Worm (Caenorhabditis elegans) whole organism, L4/young adult: Measurements from ENCODE around the gene Y38E10A.22.

Experiments
- W03F9.2 ChIP-seq: fragments of 150-350 bp; optimal IDR thresholded peaks from 2 replicates; lab custom pipeline; 2014; ENCODE audit warnings: missing biosample characterization, missing genetic modification characterization
- dao-5 ChIP-seq: sonication (generic microtip); optimal IDR thresholded peaks from 2 replicates; lab custom pipeline; 2016; ENCODE audit warnings: missing genotype, missing genetic modification characterization, moderate library complexity, missing compliant biosample characterization
- him-1 ChIP-seq: sonication (generic microtip); optimal IDR thresholded peaks from 2 replicates; lab custom pipeline; 2016; ENCODE audit warnings: missing genotype, missing genetic modification reagents, missing genetic modification characterization, missing compliant biosample characterization

Y38E10A.22 gene

DNA sequence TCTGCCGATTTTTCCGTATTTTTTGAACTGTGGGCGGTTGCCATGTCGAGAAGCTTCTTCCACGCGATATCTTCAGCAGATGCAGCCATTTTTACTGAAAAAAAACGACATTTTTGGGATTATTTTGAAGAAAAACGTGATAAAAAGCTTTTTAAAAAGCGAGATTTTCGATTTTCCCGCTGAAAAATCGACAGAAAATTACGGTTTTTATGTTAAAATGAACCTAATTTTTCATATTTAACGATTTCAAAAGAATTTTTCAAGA, at the start of gene Y38E10A.22:
Y38E10A.22 (minus strand) TSS at position 101 of the 265 bp plus-strand sequence.
- TF ChIP-seq dao-5 (no peak), W03F9.2 (tag; lab: Kevin White, UChicago) (no peak), him-1 (tag; lab: Kevin White, UChicago) (no peak)

DNA sequence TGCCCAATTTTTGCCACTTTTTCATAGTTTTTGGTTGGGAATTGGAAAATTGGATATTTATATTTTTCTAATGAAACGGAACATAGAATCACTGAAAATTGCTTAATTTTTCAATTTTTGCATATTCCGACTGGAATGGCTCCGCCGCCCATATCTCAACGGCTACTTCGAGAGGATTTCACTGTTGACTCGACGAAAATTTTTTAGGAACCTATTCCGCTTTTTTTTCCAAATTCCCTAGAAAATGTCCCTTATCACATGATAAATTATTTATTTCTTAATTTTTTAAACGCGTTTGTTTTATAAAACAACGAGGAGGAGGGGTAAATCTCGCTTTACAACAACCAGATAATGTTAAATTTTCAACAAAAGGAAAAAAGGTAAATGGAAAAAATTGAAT, 49.1 kb upstream of the Y38E10A.22 start:
- TF ChIP-seq W03F9.2 (tag; lab: Kevin White, UChicago) = no peak
- TF ChIP-seq dao-5 = no peak
- TF ChIP-seq him-1 (tag; lab: Kevin White, UChicago) = no peak

DNA sequence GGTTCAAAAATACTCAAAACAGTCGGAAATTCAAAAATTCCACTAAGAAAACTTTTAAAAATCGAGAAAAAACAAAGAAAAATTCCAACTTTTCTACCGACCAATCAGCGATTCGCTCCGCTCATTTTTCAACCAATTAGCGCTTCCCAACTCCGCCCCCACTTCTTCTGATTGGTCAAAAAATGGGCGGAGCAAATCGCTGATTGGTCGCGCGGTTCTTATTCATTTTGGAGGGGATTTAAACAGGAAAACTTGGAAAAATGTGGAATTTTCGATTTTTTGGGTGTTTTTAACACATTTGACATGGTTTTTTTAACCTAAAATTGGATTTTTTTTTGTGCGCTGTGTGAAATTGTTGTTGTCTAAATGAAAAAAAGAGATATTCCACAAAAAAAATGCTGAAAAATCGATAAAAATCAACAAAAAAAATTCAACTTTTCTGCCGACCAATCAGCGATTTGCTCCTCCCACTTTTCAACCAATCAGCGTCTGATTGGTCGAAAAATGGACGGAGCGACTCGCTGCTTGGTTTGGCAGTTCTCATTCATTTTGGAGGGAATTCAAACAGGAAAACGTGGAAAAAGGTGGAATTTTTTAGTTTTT, 45.2 kb upstream of the Y38E10A.22 start:
- TF ChIP-seq W03F9.2 (tag; lab: Kevin White, UChicago) (no peak), him-1 (tag; lab: Kevin White, UChicago) (no peak), dao-5 (no peak)

DNA sequence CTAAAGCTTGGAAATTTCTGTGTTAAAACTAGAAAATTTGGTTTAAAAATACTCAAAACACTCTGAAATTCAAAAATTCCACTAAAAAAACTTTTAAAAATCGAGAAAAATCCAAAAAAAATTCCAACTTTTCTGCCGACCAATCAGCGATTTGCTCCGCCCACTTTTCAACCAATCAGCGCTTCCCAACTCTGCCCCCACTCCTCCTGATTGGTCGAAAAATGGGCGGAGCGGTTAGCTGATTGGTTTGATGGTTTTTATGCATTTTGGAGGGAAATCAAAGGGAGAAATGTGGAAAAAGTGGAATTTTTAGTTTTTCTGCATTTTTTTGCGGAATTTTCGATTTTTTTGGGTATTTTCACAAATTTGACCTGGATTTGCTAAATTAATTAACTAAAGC, 44.4 kb upstream of the Y38E10A.22 start:
- no peak for TF ChIP-seq him-1 (tag; lab: Kevin White, UChicago)
- TF ChIP-seq dao-5 = no peak
- TF ChIP-seq W03F9.2 (tag; lab: Kevin White, UChicago) = no peak

DNA sequence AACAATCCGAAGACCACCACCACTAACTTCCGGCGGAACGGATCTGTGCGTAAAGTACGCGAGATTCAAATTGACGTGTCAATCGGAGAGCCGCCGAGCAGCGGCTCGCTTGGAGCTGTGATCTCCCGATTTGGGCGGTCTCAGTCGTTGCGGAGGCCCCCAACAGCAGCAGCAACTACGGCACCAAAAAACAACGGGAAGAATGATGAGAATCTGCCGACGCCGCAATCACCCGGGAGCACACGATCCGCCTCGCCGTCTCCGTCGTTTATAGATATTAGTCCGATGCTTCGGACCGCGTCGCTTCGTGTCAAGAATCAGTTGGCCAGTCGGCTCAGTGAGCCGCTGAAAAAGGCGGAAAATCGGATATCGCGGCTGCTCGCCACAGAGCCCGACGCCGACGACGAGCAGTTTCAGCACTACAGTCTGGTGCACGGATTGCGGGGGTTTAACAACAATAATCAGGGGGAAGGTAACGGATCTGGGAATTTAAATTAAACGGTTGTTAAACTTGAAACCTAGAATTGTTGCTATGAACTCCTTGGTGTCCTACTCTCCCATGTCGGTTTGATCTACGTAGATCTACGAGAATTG, 38.2 kb upstream of the Y38E10A.22 start:
- no peak for TF ChIP-seq dao-5
- TF ChIP-seq W03F9.2 (tag; lab: Kevin White, UChicago) = no peak
- TF ChIP-seq him-1 (tag; lab: Kevin White, UChicago) = no peak

DNA sequence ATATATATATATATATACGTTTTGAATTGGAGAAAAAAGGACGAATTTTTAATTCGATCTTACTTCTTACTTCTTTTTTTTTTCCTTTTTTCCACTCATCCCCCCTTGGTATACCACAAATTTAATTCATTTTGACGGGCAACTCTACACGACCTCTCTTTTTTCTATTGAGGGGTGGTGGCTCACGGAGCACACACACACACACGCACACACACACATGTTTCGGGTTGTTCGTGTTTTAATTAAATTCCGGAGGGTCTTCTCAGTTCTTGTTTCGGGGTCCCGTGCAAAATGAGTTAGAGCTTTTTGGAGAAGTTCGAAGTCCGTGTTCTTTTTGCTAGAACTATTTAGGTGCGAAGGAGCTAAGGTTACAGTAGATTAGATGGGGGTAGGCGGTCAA, 33.9 kb upstream of the Y38E10A.22 start:
- no peak for TF ChIP-seq him-1 (tag; lab: Kevin White, UChicago)

DNA sequence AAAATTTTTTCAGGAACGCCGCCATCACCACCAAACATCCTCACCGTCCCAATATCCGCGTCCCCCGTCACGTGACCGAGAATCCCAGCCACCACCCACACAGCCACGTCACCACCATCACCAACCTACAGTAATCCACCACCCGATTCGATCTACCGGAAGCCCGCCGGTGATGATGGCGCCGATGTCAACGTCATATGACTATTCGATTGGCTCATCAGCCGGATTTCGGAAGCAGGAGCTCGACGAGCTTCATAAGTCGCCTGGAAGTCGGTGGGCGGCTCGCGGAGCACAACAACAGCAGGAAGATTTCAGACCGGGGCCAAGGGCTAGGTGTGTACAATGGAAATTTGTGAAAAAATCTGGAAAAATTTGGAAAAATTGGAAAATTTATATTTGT, 18.5 kb upstream of the Y38E10A.22 start:
- TF ChIP-seq dao-5 (no peak), him-1 (tag; lab: Kevin White, UChicago) (no peak), W03F9.2 (tag; lab: Kevin White, UChicago) (no peak)

DNA sequence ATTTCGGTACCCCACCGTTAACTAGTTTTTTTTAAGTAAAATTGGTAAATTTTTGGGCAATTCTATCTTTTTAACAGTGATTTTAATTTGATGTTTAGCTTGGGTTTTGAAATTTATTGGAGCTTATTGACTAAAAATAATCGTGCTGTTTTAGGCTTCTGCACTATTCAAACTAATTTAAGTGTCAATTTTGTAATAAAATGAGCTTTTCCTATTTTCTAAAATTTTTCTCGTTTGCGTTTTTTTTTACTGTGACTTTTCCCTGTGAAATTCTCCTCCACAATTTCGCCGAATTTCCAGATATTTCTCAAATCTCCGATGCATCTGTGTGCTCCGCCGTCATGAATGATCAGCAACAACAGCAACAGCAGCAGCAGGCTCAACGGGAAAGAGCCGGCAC, 16.5 kb upstream of the Y38E10A.22 start, which contains the start of gene tbc-17:
tbc-17 (plus strand) TSS at position 301 of the 400 bp plus-strand sequence.
- TF ChIP-seq him-1 (tag; lab: Kevin White, UChicago) (no peak), dao-5 (no peak), W03F9.2 (tag; lab: Kevin White, UChicago) (no peak)

DNA sequence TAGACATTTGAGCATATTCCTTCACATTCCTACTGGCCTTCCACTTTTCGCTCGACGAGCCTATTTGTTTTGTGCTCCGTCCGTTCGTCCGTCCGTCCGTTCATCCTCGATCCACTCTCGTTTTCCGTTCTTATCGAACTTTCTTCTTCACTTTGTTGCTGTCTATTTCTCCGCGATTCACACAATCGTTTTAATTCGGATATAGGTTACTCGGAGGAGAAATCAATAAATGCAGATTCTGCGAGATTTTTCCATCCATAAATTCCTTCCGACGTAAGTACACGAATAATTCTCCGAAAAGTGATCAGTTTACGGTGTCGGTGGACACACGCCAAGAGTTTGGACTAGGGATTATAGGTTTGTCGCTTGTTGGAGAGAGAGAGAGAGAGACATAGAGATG, 15.1 kb upstream of the Y38E10A.22 start:
- TF ChIP-seq dao-5 (no peak), W03F9.2 (tag; lab: Kevin White, UChicago) (no peak), him-1 (tag; lab: Kevin White, UChicago) (no peak)

DNA sequence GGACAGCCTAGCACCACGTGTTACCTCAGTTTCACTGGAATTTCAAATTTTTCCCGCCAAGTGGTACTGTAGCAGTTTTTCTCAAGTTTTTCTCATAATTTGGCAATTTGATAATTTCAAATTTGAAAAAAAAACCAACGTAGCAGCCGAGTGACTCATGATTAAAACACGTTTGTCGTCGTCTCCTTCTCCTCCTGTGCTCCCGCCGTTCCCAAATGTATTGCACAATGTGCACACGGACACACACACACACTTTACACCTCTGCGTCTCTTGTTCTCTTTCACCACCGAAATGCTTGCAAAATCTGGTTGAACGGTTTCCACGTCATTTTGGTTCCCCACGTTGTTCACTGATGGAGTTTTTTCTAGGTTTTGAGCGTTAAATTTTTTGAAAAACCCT, 13.7 kb upstream of the Y38E10A.22 start:
- TF ChIP-seq dao-5 = no peak
- no peak for TF ChIP-seq W03F9.2 (tag; lab: Kevin White, UChicago)
- TF ChIP-seq him-1 (tag; lab: Kevin White, UChicago) = no peak

DNA sequence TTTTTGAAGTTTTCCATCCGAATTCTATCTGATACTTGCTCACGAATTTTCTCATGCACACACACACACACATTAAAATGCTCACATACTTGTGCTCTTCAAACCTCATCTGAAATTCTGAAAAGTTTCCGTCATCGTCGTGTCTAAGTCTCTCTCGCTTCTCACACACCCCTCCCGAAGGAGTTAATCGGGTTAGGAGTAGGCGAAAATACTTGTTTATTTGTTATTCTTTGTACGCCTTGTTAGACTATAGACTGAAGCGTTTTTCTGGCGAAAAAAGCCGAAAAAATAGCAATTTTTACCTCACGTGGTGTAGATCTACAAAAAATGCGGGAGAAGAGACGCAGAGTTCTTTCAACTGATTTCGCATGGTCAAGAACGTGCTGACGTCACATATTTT, 13.3 kb upstream of the Y38E10A.22 start:
- TF ChIP-seq him-1 (tag; lab: Kevin White, UChicago) (no peak), W03F9.2 (tag; lab: Kevin White, UChicago) (no peak), dao-5 (no peak)

DNA sequence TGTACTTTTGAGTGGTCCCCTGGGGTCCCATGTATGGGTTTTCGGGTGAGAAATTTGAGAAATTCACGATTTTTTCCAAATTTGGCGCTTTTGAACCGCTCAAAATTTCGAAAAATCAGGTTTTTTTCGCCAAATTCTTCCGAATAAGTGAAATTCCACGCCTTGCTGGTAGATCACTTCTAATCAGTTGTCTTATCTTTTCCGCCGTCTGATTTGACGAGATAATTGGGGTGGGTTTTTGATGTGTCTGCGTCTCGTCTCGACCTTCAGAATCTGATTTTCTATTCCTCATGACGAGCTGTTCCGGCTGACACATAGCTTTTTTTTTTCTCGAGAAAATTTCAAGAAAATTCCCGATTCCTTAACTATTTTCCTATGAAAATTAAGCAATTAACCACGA, 11.7 kb upstream of the Y38E10A.22 start:
- TF ChIP-seq W03F9.2 (tag; lab: Kevin White, UChicago) = no peak
- TF ChIP-seq dao-5 = no peak
- TF ChIP-seq him-1 (tag; lab: Kevin White, UChicago) = no peak

DNA sequence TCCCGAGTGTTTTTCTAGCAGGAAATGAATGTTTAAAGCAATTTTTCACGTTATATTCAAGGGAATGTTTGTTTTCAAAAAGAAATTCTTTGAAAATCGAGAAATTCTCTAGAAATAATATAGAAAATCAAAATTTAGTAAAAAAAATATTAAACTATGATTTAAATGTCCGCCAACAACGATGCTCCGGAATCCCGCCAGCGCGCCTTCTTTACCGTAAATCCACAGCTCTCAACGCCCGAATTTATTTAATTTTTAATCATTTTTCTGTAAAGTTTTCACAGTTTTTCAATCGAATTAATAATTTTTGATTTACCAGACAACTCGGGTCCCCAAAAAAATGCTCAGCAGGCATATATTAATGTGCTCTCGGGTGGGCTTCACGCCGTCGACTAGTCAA, 2.0 kb upstream of the Y38E10A.22 start, which contains the start of the genes Y38E10A.33 and cox-10:
Y38E10A.33 (minus strand) TSS at position 12 of the 400 bp plus-strand sequence.
cox-10 (plus strand) TSS at position 320 of the 400 bp plus-strand sequence.
- TF ChIP-seq W03F9.2 (tag; lab: Kevin White, UChicago) (no peak), dao-5 (no peak), him-1 (tag; lab: Kevin White, UChicago) (no peak)

DNA sequence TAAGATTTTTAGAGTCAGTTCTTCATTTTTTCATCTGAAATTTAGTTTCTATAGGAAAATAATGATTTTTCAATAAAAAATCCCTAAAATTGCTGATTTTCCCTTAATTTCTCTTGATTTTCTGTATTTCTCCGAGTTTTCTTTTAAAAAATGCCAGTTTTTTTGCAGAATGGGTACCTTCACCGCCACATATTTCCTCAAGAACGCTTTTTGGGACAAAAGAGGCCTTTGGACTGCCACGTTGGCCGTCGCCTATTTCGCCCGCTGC, 1.2 kb upstream of the Y38E10A.22 start, which contains the start of gene Y38E10A.24:
Y38E10A.24 (plus strand) TSS at position 169 of the 268 bp plus-strand sequence.
- TF ChIP-seq him-1 (tag; lab: Kevin White, UChicago) (no peak), dao-5 (no peak), W03F9.2 (tag; lab: Kevin White, UChicago) (no peak)
